Fruit fly (Drosophila melanogaster) whole organism, embryonic: Measurements from ENCODE around the gene Plzf.

Experiments used
- CG11093 ChIP-seq: fragments of 200-800 bp; sonication (Bioruptor generic); IDR thresholded peaks from 3 replicates; pipeline ENCODE4 v1.3.6; 2022; ENCODE audit warnings: missing biosample characterization, missing genetic modification characterization
- CG12104 ChIP-seq: fragments of 200-800 bp; sonication (Bioruptor generic); optimal IDR thresholded peaks from 3 replicates; lab custom pipeline; 2016; ENCODE audit warnings: missing biosample characterization, missing genetic modification characterization
- CG12236 ChIP-seq: fragments of 200-800 bp; sonication (Bioruptor generic); optimal IDR thresholded peaks from 2 replicates; lab custom pipeline; 2016; ENCODE audit warnings: missing biosample characterization, missing genetic modification characterization
- CG14667 ChIP-seq: fragments of 200-800 bp; sonication (Bioruptor generic); IDR thresholded peaks from 2 replicates; pipeline ENCODE4 v1.3.6; 2022; ENCODE audit warnings: missing biosample characterization, missing genetic modification characterization
- CG17359 ChIP-seq: fragments of 200-800 bp; sonication (Bioruptor generic); optimal IDR thresholded peaks from 3 replicates; lab custom pipeline; 2018; ENCODE audit warnings: missing biosample characterization, mild to moderate bottlenecking, missing genetic modification characterization, moderate library complexity
- CG17802 ChIP-seq: fragments of 200-800 bp; sonication (Bioruptor generic); optimal IDR thresholded peaks from 2 replicates; lab custom pipeline; 2018; ENCODE audit warnings: missing biosample characterization, mild to moderate bottlenecking, missing genetic modification characterization, moderate library complexity
- CG1832 ChIP-seq: fragments of 200-800 bp; sonication (Bioruptor generic); optimal IDR thresholded peaks from 2 replicates; lab custom pipeline; 2017; ENCODE audit warnings: missing biosample characterization, mild to moderate bottlenecking, missing genetic modification characterization, inconsistent platforms
- CG18619 ChIP-seq: fragments of 200-800 bp; sonication (Bioruptor generic); optimal IDR thresholded peaks from 3 replicates; lab custom pipeline; 2017; ENCODE audit warnings: missing biosample characterization, mild to moderate bottlenecking, missing genetic modification characterization
- CG2199 ChIP-seq: fragments of 200-800 bp; sonication (Bioruptor generic); IDR thresholded peaks from 3 replicates; pipeline ENCODE4 v1.3.6; 2022; ENCODE audit warnings: missing biosample characterization, missing genetic modification characterization
- CG32767 ChIP-seq: fragments of 200-800 bp; sonication (Bioruptor generic); IDR thresholded peaks from 2 replicates; pipeline ENCODE4 v1.3.6; 2022; ENCODE audit warnings: missing biosample characterization, missing genetic modification characterization
- CG33557 ChIP-seq: fragments of 200-800 bp; sonication (Bioruptor generic); optimal IDR thresholded peaks from 2 replicates; lab custom pipeline; 2019; ENCODE audit warnings: missing biosample characterization, mild to moderate bottlenecking, missing genetic modification characterization, moderate library complexity
- CG42726 ChIP-seq: fragments of 200-800 bp; sonication (Bioruptor generic); IDR thresholded peaks from 2 replicates; pipeline ENCODE4 v1.3.6; 2022; ENCODE audit warnings: missing biosample characterization, missing genetic modification characterization; ENCODE audit not compliant: partially characterized antibody
- CG4282 ChIP-seq: fragments of 200-800 bp; sonication (Bioruptor generic); optimal IDR thresholded peaks from 2 replicates; lab custom pipeline; 2016; ENCODE audit warnings: missing biosample characterization, missing genetic modification characterization
- CG7745 ChIP-seq: fragments of 200-800 bp; sonication (Bioruptor generic); optimal IDR thresholded peaks from 2 replicates; lab custom pipeline; 2018; ENCODE audit warnings: missing biosample characterization, mild to moderate bottlenecking, missing genetic modification characterization, moderate library complexity
- CG9817 ChIP-seq: fragments of 200-800 bp; sonication (Bioruptor generic); optimal IDR thresholded peaks from 2 replicates; lab custom pipeline; 2018; ENCODE audit warnings: missing biosample characterization, mild to moderate bottlenecking, missing genetic modification characterization, moderate library complexity
- Dip3 ChIP-seq: fragments of 200-800 bp; sonication (Bioruptor generic); optimal IDR thresholded peaks from 3 replicates; lab custom pipeline; 2016; ENCODE audit warnings: missing biosample characterization, missing genetic modification characterization
- ERR ChIP-seq: fragments of 200-800 bp; sonication (Bioruptor generic); optimal IDR thresholded peaks from 2 replicates; lab custom pipeline; 2016; ENCODE audit warnings: missing biosample characterization, missing genetic modification characterization
- Fer3 ChIP-seq: fragments of 200-800 bp; sonication (Bioruptor generic); optimal IDR thresholded peaks from 2 replicates; lab custom pipeline; 2018; ENCODE audit warnings: missing biosample characterization, mild to moderate bottlenecking, missing genetic modification characterization, moderate library complexity
- GATAe ChIP-seq: fragments of 200-800 bp; sonication (Bioruptor generic); conservative IDR thresholded peaks from 2 replicates; pipeline ENCODE4 v1.3.6; 2022; ENCODE audit warnings: missing biosample characterization, missing genetic modification characterization
- Hey ChIP-seq: fragments of 200-800 bp; sonication (Bioruptor generic); optimal IDR thresholded peaks from 3 replicates; lab custom pipeline; 2018; ENCODE audit warnings: missing biosample characterization, mild to moderate bottlenecking, missing genetic modification characterization
- HmgZ ChIP-seq: fragments of 200-800 bp; sonication (Bioruptor generic); optimal IDR thresholded peaks from 2 replicates; lab custom pipeline; 2018; ENCODE audit warnings: missing biosample characterization, mild to moderate bottlenecking, missing genetic modification characterization
- Hmx ChIP-seq: fragments of 200-800 bp; sonication (Bioruptor generic); optimal IDR thresholded peaks from 2 replicates; lab custom pipeline; 2016; ENCODE audit warnings: missing biosample characterization, missing genetic modification characterization
- Jarid2 ChIP-seq: fragments of 200-800 bp; sonication (Bioruptor generic); optimal IDR thresholded peaks from 3 replicates; lab custom pipeline; 2017; ENCODE audit warnings: mild to moderate bottlenecking, missing biosample characterization, missing genetic modification reagents, missing genetic modification characterization
- MESR4 ChIP-seq: fragments of 200-800 bp; sonication (Bioruptor generic); optimal IDR thresholded peaks from 2 replicates; lab custom pipeline; 2018; ENCODE audit warnings: missing biosample characterization, mild to moderate bottlenecking, missing genetic modification characterization, moderate library complexity
- NK7.1 ChIP-seq: fragments of 200-800 bp; sonication (Bioruptor generic); optimal IDR thresholded peaks from 3 replicates; lab custom pipeline; 2016; ENCODE audit warnings: missing biosample characterization, missing genetic modification characterization
- Optix ChIP-seq: fragments of 200-800 bp; sonication (Bioruptor generic); IDR thresholded peaks from 3 replicates; pipeline ENCODE4 v1.3.6; 2022; ENCODE audit warnings: missing biosample characterization, missing genetic modification characterization
- Usf ChIP-seq: fragments of 200-800 bp; sonication (Bioruptor generic); optimal IDR thresholded peaks from 2 replicates; lab custom pipeline; 2017; ENCODE audit warnings: missing genotype, missing biosample characterization, missing genetic modification characterization
- abd-A ChIP-seq: fragments of 200-800 bp; sonication (Bioruptor generic); optimal IDR thresholded peaks from 3 replicates; lab custom pipeline; 2019; ENCODE audit warnings: missing biosample characterization, mild to moderate bottlenecking, missing genetic modification characterization, moderate library complexity
- chm ChIP-seq: fragments of 200-800 bp; sonication (Bioruptor generic); IDR thresholded peaks from 2 replicates; pipeline ENCODE4 v1.3.6; 2022; ENCODE audit warnings: missing biosample characterization, missing genetic modification characterization
- dati ChIP-seq: fragments of 200-800 bp; sonication (Bioruptor generic); IDR thresholded peaks from 2 replicates; pipeline ENCODE4 v1.3.6; 2022; ENCODE audit warnings: missing biosample characterization, missing genetic modification characterization
- ftz-f1 ChIP-seq: fragments of 200-800 bp; sonication (Bioruptor generic); optimal IDR thresholded peaks from 2 replicates; lab custom pipeline; 2016; ENCODE audit warnings: missing biosample characterization, missing genetic modification characterization
- grau ChIP-seq: fragments of 200-800 bp; optimal IDR thresholded peaks from 3 replicates; lab custom pipeline; 2019; ENCODE audit warnings: missing biosample characterization, mild to moderate bottlenecking, missing genetic modification characterization, moderate library complexity
- gro ChIP-seq: fragments of 200-800 bp; sonication (Bioruptor generic); optimal IDR thresholded peaks from 2 replicates; lab custom pipeline; 2016; ENCODE audit warnings: missing biosample characterization, missing genetic modification characterization
- h ChIP-seq: fragments of >200 bp; optimal IDR thresholded peaks from 2 replicates; lab custom pipeline; 2017
- hb ChIP-seq: fragments of 200-800 bp; sonication (Bioruptor generic); IDR thresholded peaks from 3 replicates; pipeline ENCODE4 v1.3.6; 2022; ENCODE audit warnings: missing biosample characterization, missing genetic modification characterization; ENCODE audit not compliant: partially characterized antibody
- hth ChIP-seq: fragments of >200 bp; optimal IDR thresholded peaks from 2 replicates; lab custom pipeline; 2017; ENCODE audit warnings: inconsistent platforms
- kni ChIP-seq: fragments of 200-800 bp; sonication (Bioruptor generic); optimal IDR thresholded peaks from 3 replicates; lab custom pipeline; 2017; ENCODE audit warnings: mild to moderate bottlenecking, missing biosample characterization, missing genetic modification reagents, missing genetic modification characterization
- lola ChIP-seq, 3 experiments: fragments of >200 bp in 2 of 3; fragments of 200-800 bp in 1 of 3; sonication (Bioruptor generic) in 1 of 3; optimal IDR thresholded peaks; 2 replicates each; lab custom pipeline; 2017 to 2019; ENCODE audit warnings: missing biosample characterization in 3 of 3, missing genetic modification characterization in 3 of 3, mild to moderate bottlenecking in 1 of 3, moderate library complexity in 1 of 3
- pfk ChIP-seq: fragments of 200-800 bp; sonication (Bioruptor generic); optimal IDR thresholded peaks from 2 replicates; lab custom pipeline; 2018; ENCODE audit warnings: missing biosample characterization, mild to moderate bottlenecking, missing genetic modification characterization, moderate library complexity
- pros ChIP-seq: fragments of 200-800 bp; sonication (Bioruptor generic); optimal IDR thresholded peaks from 3 replicates; lab custom pipeline; 2019; ENCODE audit warnings: missing biosample characterization, mild to moderate bottlenecking, missing genetic modification characterization, moderate library complexity
- ro ChIP-seq: fragments of 200-800 bp; sonication (Bioruptor generic); IDR thresholded peaks from 2 replicates; pipeline ENCODE4 v1.3.6; 2022; ENCODE audit warnings: missing biosample characterization, missing genetic modification characterization
- sc ChIP-seq, 3 experiments: fragments of >200 bp in 2 of 3; fragments of 200-800 bp in 1 of 3; sonication (Bioruptor generic) in 1 of 3; optimal IDR thresholded peaks; 2 replicates in 2 of 3; 3 replicates in 1 of 3; lab custom pipeline; 2017; ENCODE audit warnings: mild to moderate bottlenecking in 1 of 3, missing biosample characterization in 1 of 3, missing genetic modification characterization in 1 of 3, missing genetic modification reagents in 1 of 3
- shn ChIP-seq: fragments of 200-800 bp; sonication (Bioruptor generic); optimal IDR thresholded peaks from 3 replicates; lab custom pipeline; 2016; ENCODE audit warnings: missing biosample characterization, missing genetic modification characterization
- sna ChIP-seq: fragments of 200-800 bp; sonication (Bioruptor generic); IDR thresholded peaks from 2 replicates; pipeline ENCODE4 v1.3.6; 2022; ENCODE audit warnings: missing biosample characterization, missing genetic modification characterization; ENCODE audit not compliant: partially characterized antibody
- so ChIP-seq: fragments of 200-800 bp; sonication (Bioruptor generic); IDR thresholded peaks from 3 replicates; pipeline ENCODE4 v1.3.6; 2022; ENCODE audit warnings: missing biosample characterization, missing genetic modification characterization
- sqz ChIP-seq: fragments of 200-800 bp; sonication (Bioruptor generic); optimal IDR thresholded peaks from 3 replicates; lab custom pipeline; 2018; ENCODE audit warnings: missing biosample characterization, mild to moderate bottlenecking, missing genetic modification characterization
- tup ChIP-seq: fragments of 200-800 bp; sonication (Bioruptor generic); optimal IDR thresholded peaks from 2 replicates; lab custom pipeline; 2016; ENCODE audit warnings: missing biosample characterization, mild to moderate bottlenecking, missing genetic modification characterization, moderate library complexity

The Plzf gene

DNA sequence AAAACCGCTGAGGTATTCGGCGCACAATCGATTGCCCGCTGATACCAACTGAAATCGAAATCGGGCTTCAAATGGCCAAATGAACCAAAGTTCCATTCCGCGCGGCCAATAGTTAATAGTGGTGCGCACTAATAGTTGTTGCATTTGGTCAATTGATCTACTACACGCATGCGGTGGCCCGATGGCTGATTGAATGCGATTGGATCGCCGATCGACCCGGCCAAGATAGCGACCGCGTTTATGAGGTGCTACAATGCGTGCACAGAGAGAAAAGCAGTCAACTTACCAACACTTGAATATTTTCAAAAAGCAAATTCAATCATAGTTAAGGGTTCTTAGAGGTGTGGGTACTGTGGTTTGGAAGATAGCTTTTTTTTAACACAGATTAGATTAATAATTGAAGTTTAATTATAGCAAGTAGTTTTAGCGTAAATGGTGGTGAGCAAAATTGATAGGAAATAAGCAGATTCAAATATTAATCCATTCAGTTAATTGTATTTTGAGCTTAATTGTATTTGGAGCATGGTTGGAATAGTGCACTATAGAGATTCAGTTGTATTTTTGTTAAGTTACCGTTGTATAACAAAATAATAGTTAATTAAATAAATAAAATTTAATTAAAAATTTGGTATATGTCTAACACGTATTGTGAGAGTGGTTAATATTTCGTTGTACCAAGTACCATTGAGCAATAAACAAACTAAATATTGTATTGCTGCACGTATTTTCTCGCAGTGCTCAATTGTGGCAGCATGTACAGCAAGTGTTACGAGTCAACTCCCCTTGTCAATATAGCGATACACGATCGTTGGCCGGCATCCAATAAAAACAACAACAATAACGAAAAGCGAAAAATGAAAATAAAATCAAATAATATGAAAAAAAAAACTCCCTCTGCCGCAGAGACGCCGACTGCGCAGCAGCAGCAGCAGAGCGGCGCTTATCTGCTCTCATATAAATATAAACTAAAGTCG lies 22.0 kb downstream of the Plzf start (continued):
- no peak for TF ChIP-seq MESR4 (GFP tag; lab: Kevin White, UChicago)
- no peak for TF ChIP-seq h
- no peak for TF ChIP-seq Dip3
- TF ChIP-seq Fer3 (tag; lab: Kevin White, UChicago), result peak; percentile 24
- peak; percentile 39; the same call in 1 of the 3 replicates for TF ChIP-seq so (GFP tag; lab: Robert Waterston, UW)
- peak; percentile 79 for TF ChIP-seq CG18619 (GFP tag; lab: Kevin White, UChicago)
- TF ChIP-seq grau (tag; lab: Kevin White, UChicago), result peak; percentile 70
- peak; percentile 30 for TF ChIP-seq CG17359 (tag; lab: Kevin White, UChicago)
- TF ChIP-seq CG14667, result peak; percentile 26
- no peak for TF ChIP-seq ftz-f1 (GFP tag; lab: Kevin White, UChicago)
- TF ChIP-seq Hmx (GFP tag; lab: Kevin White, UChicago), result no peak
- no peak for TF ChIP-seq pros
- no peak for TF ChIP-seq gro (GFP tag; lab: Kevin White, UChicago)
- peak; percentile 0 for TF ChIP-seq CG17802 (tag; lab: Kevin White, UChicago)
- TF ChIP-seq chm (GFP tag; lab: Robert Waterston, UW), result 0 out of 2 replicates have a peak, but pooled peaks have one; percentile 40
- peak; percentile 13; the same call in 1 of the 2 replicates for TF ChIP-seq dati
- TF ChIP-seq Hey (tag; lab: Kevin White, UChicago), result no peak
- TF ChIP-seq CG12236 (GFP tag; lab: Kevin White, UChicago), result no peak
- no peak for TF ChIP-seq CG7745 (tag; lab: Kevin White, UChicago)
- no peak for TF ChIP-seq tup
- 0 out of 3 replicates have a peak, but pooled peaks have one; percentile 69 for TF ChIP-seq CG2199 (GFP tag; lab: Robert Waterston, UW)
- TF ChIP-seq shn (GFP tag; lab: Kevin White, UChicago), result no peak
- peak; percentile 36 for TF ChIP-seq CG12104 (GFP tag; lab: Kevin White, UChicago)
- TF ChIP-seq HmgZ (tag; lab: Kevin White, UChicago), result no peak
- TF ChIP-seq sna (GFP tag; lab: Robert Waterston, UW), result no peak
- TF ChIP-seq CG11093, result no peak
- TF ChIP-seq hb, result no peak
- TF ChIP-seq abd-A (tag; lab: Kevin White, UChicago), result no peak
- no peak for TF ChIP-seq ro
- TF ChIP-seq CG42726, result no peak
- no peak for TF ChIP-seq Jarid2 (GFP tag; lab: Kevin White, UChicago)
- TF ChIP-seq pfk (GFP tag; lab: Kevin White, UChicago), result no peak
- TF ChIP-seq Usf, result peak; percentile 30
- peak in 1 of 3 experiments; percentile 75 for TF ChIP-seq lola (GFP tag; optimal IDR thresholded peaks at IDR 0.05; lab: Kevin White, UChicago)
- TF ChIP-seq GATAe, result no peak
- TF ChIP-seq NK7.1 (GFP tag; lab: Kevin White, UChicago), result no peak
- TF ChIP-seq CG9817 (tag; lab: Kevin White, UChicago), result peak; percentile 24
- TF ChIP-seq CG4282 (GFP tag; lab: Kevin White, UChicago), result no peak
- TF ChIP-seq hth (lab: Kevin White, UChicago), result no peak
- no peak for TF ChIP-seq CG1832
- TF ChIP-seq CG33557 (GFP tag; lab: Kevin White, UChicago), result no peak
- peak; percentile 68 for TF ChIP-seq kni (GFP tag; lab: Kevin White, UChicago)
- peak; percentile 32; the same call in 1 of the 3 replicates for TF ChIP-seq Optix
- no peak for TF ChIP-seq ERR
- TF ChIP-seq sc (optimal IDR thresholded peaks at IDR 0.05; lab: Kevin White, UChicago), result no peak
- peak; percentile 60 for TF ChIP-seq sc (GFP tag; optimal IDR thresholded peaks at IDR 0.05; lab: Kevin White, UChicago)
- TF ChIP-seq CG32767, result 0 out of 2 replicates have a peak, but pooled peaks have one; percentile 30
- peak; percentile 61 for TF ChIP-seq sqz (GFP tag; lab: Kevin White, UChicago)
